Worm (Caenorhabditis elegans): ENCODE measurements around the gene set-22.

The set-22 gene

DNA sequence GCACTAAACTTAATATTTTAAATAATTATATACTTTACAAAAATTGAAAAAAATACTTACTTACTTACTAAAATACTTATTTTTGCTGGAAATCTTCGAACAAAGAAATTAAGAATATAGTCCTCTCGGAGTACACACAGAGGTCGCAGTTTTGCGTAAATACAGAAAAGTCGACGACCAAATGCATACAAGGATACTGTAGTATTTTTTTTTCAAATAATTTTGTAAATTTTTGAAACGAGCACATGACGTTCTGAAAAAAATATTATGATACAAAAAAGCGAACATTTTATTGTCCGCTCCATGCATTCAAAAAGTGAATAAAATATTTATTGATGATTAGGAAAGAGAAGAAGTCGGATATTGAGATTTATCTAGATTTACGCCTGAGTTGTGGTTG, 10.5 kb upstream of the set-22 start, which contains the start of gene apc-10:
apc-10 (minus strand) TSS at position 101 of the 400 bp plus-strand sequence.
- no peak for TF ChIP-seq skn-1 (tag; optimal IDR thresholded peaks at IDR 0.05)
- TF ChIP-seq fos-1 (tag; optimal IDR thresholded peaks at IDR 0.05) = no peak
- TF ChIP-seq ztf-11 (tag; optimal IDR thresholded peaks at IDR 0.05) = no peak
- no peak for TF ChIP-seq F26F4.8 (GFP tag; conservative IDR thresholded peaks at IDR 0.05)
- no peak for TF ChIP-seq ama-1 (optimal IDR thresholded peaks at IDR 0.05)
- TF ChIP-seq ZK337.2 (GFP tag; IDR thresholded peaks at IDR 0.05) = no peak
- no peak for TF ChIP-seq F44E2.7 (GFP tag; IDR thresholded peaks at IDR 0.05)
- no peak for TF ChIP-seq lin-15B (tag; optimal IDR thresholded peaks at IDR 0.05)
- no peak for TF ChIP-seq mxl-2 (GFP tag; conservative IDR thresholded peaks at IDR 0.05)
- no peak for TF ChIP-seq ctbp-1 (GFP tag; IDR thresholded peaks at IDR 0.05)
- TF ChIP-seq dmd-9 (GFP tag; IDR thresholded peaks at IDR 0.05) = no peak
- TF ChIP-seq mdl-1 (tag; optimal IDR thresholded peaks at IDR 0.05) = no peak
- no peak for TF ChIP-seq Y5F2A.4 (GFP tag; optimal IDR thresholded peaks at IDR 0.05)
- no peak for TF ChIP-seq ceh-20 (GFP tag; IDR thresholded peaks at IDR 0.05)
- no peak for TF ChIP-seq spr-1 (tag; optimal IDR thresholded peaks at IDR 0.05)
- no peak for TF ChIP-seq dpl-1 (GFP tag; optimal IDR thresholded peaks at IDR 0.05)
- TF ChIP-seq aly-2 (tag; optimal IDR thresholded peaks at IDR 0.05) = no peak

DNA sequence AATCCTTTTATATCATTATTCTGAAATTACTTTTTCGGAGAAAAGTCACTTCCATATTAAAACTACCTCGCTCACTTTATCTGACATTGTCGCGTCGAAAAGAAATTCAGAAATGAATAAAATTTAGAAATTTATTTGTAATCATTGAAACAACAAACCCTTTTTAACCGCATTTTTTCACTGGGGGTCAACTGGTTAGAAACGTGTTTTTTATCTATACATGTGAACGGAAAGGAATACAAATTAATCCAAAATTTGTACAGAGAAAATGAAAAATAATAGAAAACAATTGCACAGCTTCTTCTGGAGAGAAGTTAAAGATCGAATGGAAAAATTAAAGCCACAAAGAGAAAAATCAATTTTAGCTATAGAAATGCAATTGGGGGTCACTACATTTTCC, 8.1 kb upstream of the set-22 start, which contains the start of gene tag-314:
tag-314 (minus strand) TSS at position 101 of the 400 bp plus-strand sequence.
- no peak for TF ChIP-seq ceh-44 (GFP tag; IDR thresholded peaks at IDR 0.05)

ce11 chrV:10432607-10433006, 4.1 kb upstream of the set-22 start:
- TF ChIP-seq daf-12 (tag; optimal IDR thresholded peaks at IDR 0.05) = no peak
- TF ChIP-seq attf-4 (tag; optimal IDR thresholded peaks at IDR 0.05) = no peak
- no peak for TF ChIP-seq aly-2 (tag; optimal IDR thresholded peaks at IDR 0.05)
- TF ChIP-seq lin-1 (GFP tag; IDR thresholded peaks at IDR 0.05) = peak; percentile 56; the same call in 1 of the 2 replicates
- no peak for TF ChIP-seq nhr-102 (tag; optimal IDR thresholded peaks at IDR 0.05)
- TF ChIP-seq gei-8 (GFP tag; optimal IDR thresholded peaks at IDR 0.05) = no peak
- TF ChIP-seq hmg-1.1 (GFP tag; IDR thresholded peaks at IDR 0.05) = no peak
- TF ChIP-seq daf-19 (GFP tag; conservative IDR thresholded peaks at IDR 0.05) = no peak
- TF ChIP-seq T20F7.1 (GFP tag; optimal IDR thresholded peaks at IDR 0.05) = no peak
- no peak for TF ChIP-seq Y48G9A.11 (GFP tag; IDR thresholded peaks at IDR 0.05)
- no peak for TF ChIP-seq hif-1 (tag; optimal IDR thresholded peaks at IDR 0.05)
- peak; percentile 89 for TF ChIP-seq dmd-6 (GFP tag; IDR thresholded peaks at IDR 0.05)
- TF ChIP-seq mep-1 (tag; optimal IDR thresholded peaks at IDR 0.05) = no peak
- TF ChIP-seq nhr-237 (tag; optimal IDR thresholded peaks at IDR 0.05) = no peak
- TF ChIP-seq tra-1 (GFP tag; IDR thresholded peaks at IDR 0.05) = no peak
- no peak for TF ChIP-seq nhr-6 (tag; optimal IDR thresholded peaks at IDR 0.05)
- TF ChIP-seq dve-1 (tag; optimal IDR thresholded peaks at IDR 0.05; ENCODE audit: insufficient read depth) = peak; percentile 88
- TF ChIP-seq aha-1 (tag) = no peak
- TF ChIP-seq zfp-3 (GFP tag; conservative IDR thresholded peaks at IDR 0.05) = no peak
- no peak for TF ChIP-seq sdz-12 (GFP tag; optimal IDR thresholded peaks at IDR 0.05)
- no peak for TF ChIP-seq madf-9 (GFP tag; conservative IDR thresholded peaks at IDR 0.05)
- TF ChIP-seq ceh-82 (tag; optimal IDR thresholded peaks at IDR 0.05) = no peak
- TF ChIP-seq unc-62 (GFP tag; optimal IDR thresholded peaks at IDR 0.05 in 1 of 2) = no peak
- TF ChIP-seq unc-62 (tag; optimal IDR thresholded peaks at IDR 0.05) = no peak
- peak in 1 of 2 experiments; percentile 64 for TF ChIP-seq mdl-1 (tag; optimal IDR thresholded peaks at IDR 0.05)
- TF ChIP-seq ctbp-1 (GFP tag; IDR thresholded peaks at IDR 0.05) = no peak
- no peak for TF ChIP-seq spr-1 (tag; optimal IDR thresholded peaks at IDR 0.05)
- no peak for TF ChIP-seq dmd-8 (GFP tag; IDR thresholded peaks at IDR 0.05)
- no peak for TF ChIP-seq duxl-1 (tag; optimal IDR thresholded peaks at IDR 0.05; ENCODE audit: poor library complexity)
- TF ChIP-seq ztf-11 (tag; optimal IDR thresholded peaks at IDR 0.05) = no peak
- no peak for TF ChIP-seq Y75B8A.6 (GFP tag; IDR thresholded peaks at IDR 0.05)
- TF ChIP-seq ama-1 (optimal IDR thresholded peaks at IDR 0.05) = no peak
- no peak for TF ChIP-seq snpc-4 (tag; optimal IDR thresholded peaks at IDR 0.05)
- no peak for TF ChIP-seq fos-1 (tag; optimal IDR thresholded peaks at IDR 0.05)
- no peak for TF ChIP-seq mxl-2 (GFP tag; conservative IDR thresholded peaks at IDR 0.05)
- TF ChIP-seq lsy-2 (tag; optimal IDR thresholded peaks at IDR 0.05) = no peak
- TF ChIP-seq nhr-48 (tag; optimal IDR thresholded peaks at IDR 0.05) = no peak
- no peak for TF ChIP-seq dmd-9 (GFP tag; IDR thresholded peaks at IDR 0.05)
- TF ChIP-seq set-16 (GFP tag; IDR thresholded peaks at IDR 0.05) = no peak
